Fruit fly (Drosophila melanogaster): ENCODE results near the gene Mfap1.
A peak's percentile ranks its signal among the peaks of the same experiment; 100 is the strongest.

Gene Mfap1

DNA sequence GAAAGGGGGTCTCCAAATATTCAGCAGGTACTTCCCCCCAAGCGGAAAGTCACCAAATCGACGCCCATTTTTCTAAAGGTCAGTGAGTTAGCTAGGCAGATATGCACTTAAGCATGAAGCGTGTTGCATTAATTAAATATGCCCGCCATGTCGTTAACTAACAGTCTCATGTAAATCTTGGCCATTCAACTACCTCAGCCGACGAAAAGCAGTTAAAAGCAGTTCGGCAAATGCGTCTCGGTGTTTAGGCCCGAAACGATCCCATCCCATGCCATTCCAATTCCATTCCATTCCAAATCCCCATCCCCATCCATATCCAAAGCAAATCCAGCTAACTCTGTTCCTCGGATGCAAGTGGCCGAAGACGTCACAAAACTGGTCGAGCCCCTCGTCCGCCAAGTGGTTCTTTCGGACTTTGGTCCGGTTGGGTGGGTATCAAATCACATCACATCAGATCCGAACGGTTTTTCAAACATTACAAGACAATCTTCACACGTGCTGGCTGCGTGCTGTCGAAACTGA is 824 bp upstream of the Mfap1 start:
- no peak for TF ChIP-seq CG17801 (GFP tag; optimal IDR thresholded peaks at IDR 0.05; ENCODE audit: partially characterized antibody)

- TF ChIP-seq CG17801 (GFP tag; optimal IDR thresholded peaks at IDR 0.05; ENCODE audit: partially characterized antibody): peak; percentile 9
Measured at dm6 chr3L:1947463-1948126, 6.7 kb downstream of the Mfap1 start, which contains the start of the genes mu2 and Cnb. Gene mu2, minus strand, starts transcription at chr3L:1947475. Gene Cnb, plus strand, starts transcription at chr3L:1947565.

dm6 chr3L:1962964-1963363 is 22.1 kb downstream of the Mfap1 start, which contains the start of gene SCOT:
Gene SCOT, plus strand, starts transcription at chr3L:1963143.
- no peak for TF ChIP-seq CG17801 (GFP tag; optimal IDR thresholded peaks at IDR 0.05; ENCODE audit: partially characterized antibody)

dm6 chr3L:1964099-1964498 is 23.2 kb downstream of the Mfap1 start, which contains the start of gene mv:
Gene mv, minus strand, starts transcription at chr3L:1964178.
- TF ChIP-seq CG17801 (GFP tag; optimal IDR thresholded peaks at IDR 0.05; ENCODE audit: partially characterized antibody): peak; percentile 42

dm6 chr3L:1964599-1965143 is 23.8 kb downstream of the Mfap1 start:
- TF ChIP-seq CG17801 (GFP tag; optimal IDR thresholded peaks at IDR 0.05; ENCODE audit: partially characterized antibody): no peak

DNA sequence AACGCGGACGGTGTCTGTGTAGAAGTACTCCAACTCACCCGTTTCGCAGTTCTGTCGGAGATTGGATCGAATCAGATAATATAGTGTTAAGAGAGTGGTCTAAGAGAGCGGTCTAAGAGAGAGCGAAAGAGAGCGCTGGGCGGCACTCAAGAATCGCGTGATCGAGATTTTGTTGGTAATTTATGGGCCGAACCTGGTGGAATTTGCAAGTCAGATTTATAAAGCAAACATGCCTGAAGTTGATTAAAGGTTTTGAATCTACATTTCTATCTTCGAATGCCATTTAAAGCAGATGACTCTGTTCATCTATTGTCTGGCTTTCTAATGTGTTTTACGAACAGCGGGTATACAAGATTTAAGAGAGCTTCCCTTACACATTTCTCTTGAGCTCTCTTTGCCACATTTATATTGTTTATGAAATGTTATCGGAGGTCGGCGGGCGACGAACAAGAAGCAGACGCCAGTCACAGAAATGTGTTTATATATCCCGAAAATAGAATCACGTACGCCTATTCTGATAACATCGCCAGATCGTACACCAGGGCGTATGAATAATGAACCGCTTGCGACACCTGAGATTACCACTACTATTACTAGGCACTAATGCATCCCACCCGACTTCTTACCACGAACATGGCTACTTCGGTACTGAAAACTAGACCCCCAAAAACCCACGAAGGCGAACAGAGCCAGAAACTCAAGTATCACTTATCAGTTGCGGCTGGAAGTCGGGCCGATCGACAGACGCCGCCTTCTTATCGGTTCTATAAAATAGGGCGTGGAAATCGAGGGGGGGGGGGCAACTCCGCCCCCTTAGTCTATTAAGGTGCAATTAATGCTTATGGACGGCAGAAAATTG is 26.8 kb downstream of the Mfap1 start:
- peak; percentile 77 for TF ChIP-seq CG17801 (GFP tag; optimal IDR thresholded peaks at IDR 0.05; ENCODE audit: partially characterized antibody)

DNA sequence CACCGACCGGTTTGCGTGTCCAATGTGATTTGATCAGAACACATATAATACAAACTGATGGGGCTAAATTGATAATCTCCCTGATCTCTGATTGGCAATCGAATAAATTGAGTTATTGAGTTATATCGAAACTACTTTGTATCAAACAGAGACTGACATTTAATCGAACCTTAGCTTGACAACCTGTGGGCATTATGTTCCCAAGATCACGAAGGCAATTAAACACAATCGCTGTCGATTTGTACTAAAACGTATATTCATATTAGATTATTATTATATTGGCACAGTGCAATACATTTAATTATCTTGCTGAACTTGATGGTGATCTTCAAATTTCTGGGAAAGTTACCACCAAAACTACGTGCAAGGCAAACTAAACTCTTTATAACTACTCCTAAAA is 27.5 kb downstream of the Mfap1 start:
- TF ChIP-seq CG17801 (GFP tag; optimal IDR thresholded peaks at IDR 0.05; ENCODE audit: partially characterized antibody): no peak

dm6 chr3L:1968805-1969378 is 28.0 kb downstream of the Mfap1 start:
- TF ChIP-seq CG17801 (GFP tag; optimal IDR thresholded peaks at IDR 0.05; ENCODE audit: partially characterized antibody): no peak

DNA sequence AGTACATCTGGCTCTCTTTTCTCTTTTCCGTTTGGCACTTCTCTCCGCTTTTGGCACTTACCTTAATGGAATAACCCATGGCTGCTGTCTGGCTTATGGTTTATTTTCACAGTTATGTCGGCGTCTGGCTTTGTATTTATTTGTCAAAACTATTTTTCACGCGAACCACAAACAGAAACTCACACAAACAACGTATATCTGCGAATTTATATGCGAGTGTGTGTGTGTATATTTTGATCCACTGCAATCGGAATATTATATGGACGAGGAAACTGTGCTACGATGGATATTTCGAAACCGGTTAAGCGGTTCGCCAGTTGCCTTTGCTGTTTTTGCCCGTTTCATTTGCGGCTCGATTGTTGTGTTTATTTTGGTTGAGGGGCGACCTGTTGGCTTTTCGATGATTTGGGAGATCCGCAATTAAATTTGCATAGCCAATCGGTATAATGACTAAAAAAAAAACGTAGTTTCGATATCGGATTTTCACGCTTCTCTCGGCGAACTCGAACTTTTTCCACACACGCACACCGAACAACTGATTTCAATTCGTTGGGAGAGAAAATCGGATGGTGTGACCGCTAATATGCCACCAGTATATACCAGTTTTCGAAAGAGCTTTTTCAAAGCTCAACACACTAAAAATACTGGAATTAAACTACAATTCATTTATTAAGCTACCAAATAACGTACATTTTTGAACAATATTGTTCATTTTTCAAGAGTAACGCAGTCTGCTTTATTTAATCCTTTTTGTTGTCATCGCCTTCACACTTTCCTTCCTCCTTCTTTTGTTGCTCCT is 28.9 kb downstream of the Mfap1 start, which contains the start of gene CG1927:
Gene CG1927 (minus strand): TSS at position 541 of the 799 bp plus-strand sequence.
- no peak for TF ChIP-seq CG17801 (GFP tag; optimal IDR thresholded peaks at IDR 0.05; ENCODE audit: partially characterized antibody)

DNA sequence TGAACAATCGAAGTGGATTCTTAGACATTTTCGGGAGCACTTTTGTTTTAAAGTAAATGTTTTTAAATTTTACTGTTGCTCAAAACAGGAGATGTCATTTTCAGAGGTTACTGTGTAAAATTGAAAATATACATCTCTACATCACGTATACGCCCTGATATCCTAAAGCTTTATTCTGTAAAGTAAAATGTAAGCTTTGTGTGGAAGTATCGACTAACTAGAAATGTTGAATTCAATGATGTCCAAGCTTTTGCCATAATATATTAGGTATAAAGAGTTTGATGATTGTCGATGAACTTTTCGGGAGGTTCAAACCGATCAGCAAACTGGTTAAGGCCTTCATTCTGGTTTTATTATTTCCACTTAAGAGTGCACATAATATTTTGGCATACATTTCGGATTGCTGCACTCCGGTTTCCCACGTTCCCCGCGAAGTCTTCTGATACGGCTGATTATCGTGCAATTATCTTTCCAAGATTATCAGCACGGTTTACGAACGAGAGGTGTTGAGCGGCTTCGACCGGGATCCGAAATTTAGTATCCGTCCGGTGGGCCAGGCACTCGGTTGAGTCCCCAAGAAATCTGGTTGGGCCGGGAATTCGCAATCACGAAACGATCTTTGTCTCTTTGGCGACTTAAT is 30.4 kb downstream of the Mfap1 start, which contains the start of the genes CG11815 and acs:
Gene CG11815 (minus strand): TSS at position 98 of the 640 bp plus-strand sequence.
Gene acs (plus strand): TSS at position 536 of the 640 bp plus-strand sequence.
- no peak for TF ChIP-seq CG17801 (GFP tag; optimal IDR thresholded peaks at IDR 0.05; ENCODE audit: partially characterized antibody)

DNA sequence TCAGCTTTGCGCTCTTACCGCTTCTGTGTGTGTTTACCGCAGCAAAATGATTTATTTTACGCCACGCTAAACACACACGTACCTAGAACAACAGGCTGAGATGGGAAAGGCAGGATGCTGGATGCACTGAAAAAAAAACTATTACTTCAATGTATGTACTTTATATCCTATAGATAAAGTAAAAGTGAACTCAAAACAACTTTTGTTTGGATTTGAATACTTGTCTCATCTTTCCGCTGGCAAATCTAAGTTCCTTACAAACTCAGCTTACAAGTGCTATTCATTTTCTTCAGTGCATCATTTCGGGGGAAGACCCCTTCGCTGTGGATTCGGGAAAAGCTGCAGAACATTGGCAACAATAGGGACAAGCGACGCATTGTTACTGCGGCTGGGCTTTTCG is 35.9 kb downstream of the Mfap1 start:
- TF ChIP-seq CG17801 (GFP tag; optimal IDR thresholded peaks at IDR 0.05; ENCODE audit: partially characterized antibody): no peak

dm6 chr3L:1985406-1985805 is 44.5 kb downstream of the Mfap1 start:
- TF ChIP-seq CG17801 (GFP tag; optimal IDR thresholded peaks at IDR 0.05; ENCODE audit: partially characterized antibody): no peak

All from ovary, adult (tissue).